Worm (Caenorhabditis elegans) whole organism, L4/young adult: ENCODE measurements around the gene rsa-2.
A peak's percentile ranks its signal among the peaks of the same experiment; 100 is the strongest.
"Not testable (repeated sequence)": the region's sequence is repeated elsewhere in the genome, so short reads cannot be mapped to it uniquely, and the experiment has no call there.

Experiments used
- W03F9.2 ChIP-seq: fragments of 150-350 bp; optimal IDR thresholded peaks from 2 replicates; lab custom pipeline; 2014; ENCODE audit warnings: missing biosample characterization, missing genetic modification characterization
- dao-5 ChIP-seq: sonication (generic microtip); optimal IDR thresholded peaks from 2 replicates; lab custom pipeline; 2016; ENCODE audit warnings: missing genotype, missing genetic modification characterization, moderate library complexity, missing compliant biosample characterization
- him-1 ChIP-seq: sonication (generic microtip); optimal IDR thresholded peaks from 2 replicates; lab custom pipeline; 2016; ENCODE audit warnings: missing genotype, missing genetic modification reagents, missing genetic modification characterization, missing compliant biosample characterization

The rsa-2 gene

DNA sequence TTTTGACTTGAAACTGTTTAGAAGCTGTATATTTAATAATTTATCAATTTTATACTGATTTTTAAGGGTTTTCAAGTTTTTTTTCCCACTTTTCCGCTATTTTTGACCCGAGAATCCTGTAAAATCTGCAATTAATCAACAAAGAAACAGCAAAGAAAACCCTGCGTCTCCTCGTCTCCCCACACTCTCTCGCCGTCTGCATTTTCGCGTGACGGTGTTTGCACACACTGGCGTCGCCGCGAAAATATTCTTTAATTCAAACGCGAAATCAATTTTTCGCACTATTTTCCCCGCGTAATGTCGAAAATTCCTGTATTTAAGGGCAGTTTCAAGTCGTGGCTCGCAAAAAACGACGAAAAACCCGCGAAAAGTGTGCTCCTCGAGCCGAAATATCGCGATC is at the start of gene rsa-2:
Gene rsa-2, plus strand, starts transcription at position 221 of the 400 bp plus-strand sequence.
- TF ChIP-seq him-1 = no peak
- TF ChIP-seq W03F9.2 (tag; lab: Kevin White, UChicago) = peak; percentile 4

DNA sequence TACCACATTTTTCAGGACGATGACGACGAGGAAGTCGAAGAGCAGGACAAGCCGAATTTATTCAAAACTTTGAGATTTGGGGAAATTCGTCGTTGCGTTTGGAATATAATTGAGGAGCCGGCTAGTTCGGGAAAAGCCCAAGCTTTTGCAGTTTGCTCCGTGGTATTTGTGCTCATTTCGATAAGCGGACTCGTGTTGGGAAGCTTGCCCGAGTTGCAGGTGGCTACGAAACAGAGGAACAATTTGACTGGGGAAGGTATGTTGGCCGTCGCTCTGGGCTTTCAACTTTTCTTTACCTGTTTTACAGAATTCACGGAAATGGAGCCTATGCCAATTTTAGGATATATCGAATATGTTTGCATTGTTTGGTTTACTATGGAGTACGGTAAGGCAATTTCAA is 41.0 kb upstream of the rsa-2 start:
- no peak for TF ChIP-seq W03F9.2 (tag; lab: Kevin White, UChicago)
- TF ChIP-seq him-1 = no peak
- no peak for TF ChIP-seq dao-5 (tag; lab: Kevin White, UChicago)

DNA sequence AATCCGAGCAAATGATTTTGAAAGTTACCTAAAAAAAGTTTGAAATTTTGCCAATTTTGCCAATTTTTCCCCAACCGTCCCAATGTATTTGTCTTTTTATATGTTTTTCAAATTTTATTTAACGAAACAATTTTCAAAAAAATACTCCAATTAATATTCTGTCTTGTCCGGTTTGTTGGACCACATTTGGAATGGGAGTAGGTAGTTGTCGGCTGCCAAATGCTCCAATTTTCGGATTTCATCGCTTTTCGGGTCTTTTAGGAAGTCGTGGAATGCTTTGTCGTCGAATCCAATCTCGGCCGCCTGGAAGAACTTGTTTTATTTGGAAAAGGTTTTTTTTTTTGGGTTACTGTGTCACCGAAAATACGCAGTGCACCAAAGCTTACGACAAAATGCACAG is 38.1 kb upstream of the rsa-2 start:
- no peak for TF ChIP-seq him-1
- TF ChIP-seq W03F9.2 (tag; lab: Kevin White, UChicago) = no peak
- TF ChIP-seq dao-5 (tag; lab: Kevin White, UChicago) = no peak

DNA sequence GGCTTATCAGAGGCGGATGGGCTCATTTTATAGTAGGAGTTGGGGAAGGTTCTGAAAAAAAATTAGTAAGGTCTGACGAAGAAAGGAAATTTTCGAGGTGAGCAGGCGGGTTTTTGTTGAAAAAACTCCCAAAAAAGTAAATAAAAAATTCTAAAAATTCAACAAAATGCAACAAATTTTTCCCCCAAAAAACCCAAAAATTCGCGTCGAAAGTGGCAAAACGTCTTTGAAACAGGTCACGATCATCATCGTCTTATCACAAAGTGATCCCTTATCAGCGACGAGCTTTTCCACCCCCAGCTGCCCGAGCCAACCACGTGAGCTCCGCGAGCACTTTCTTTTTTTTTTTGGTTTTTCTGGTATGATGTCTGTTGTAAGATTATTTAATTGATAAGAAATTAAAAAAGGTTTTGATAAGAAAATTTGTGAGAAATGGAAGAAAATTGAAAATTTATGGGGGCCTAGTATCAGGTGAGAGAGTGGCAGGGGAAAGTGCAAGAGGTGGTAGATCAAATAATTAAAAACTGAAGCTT is 36.7 kb upstream of the rsa-2 start, which contains the start of gene Y48A6B.7:
Gene Y48A6B.7, minus strand, starts transcription at position 51 of the 533 bp plus-strand sequence.
- TF ChIP-seq W03F9.2 (tag; lab: Kevin White, UChicago) = peak; percentile 28
- TF ChIP-seq dao-5 (tag; lab: Kevin White, UChicago) = no peak

DNA sequence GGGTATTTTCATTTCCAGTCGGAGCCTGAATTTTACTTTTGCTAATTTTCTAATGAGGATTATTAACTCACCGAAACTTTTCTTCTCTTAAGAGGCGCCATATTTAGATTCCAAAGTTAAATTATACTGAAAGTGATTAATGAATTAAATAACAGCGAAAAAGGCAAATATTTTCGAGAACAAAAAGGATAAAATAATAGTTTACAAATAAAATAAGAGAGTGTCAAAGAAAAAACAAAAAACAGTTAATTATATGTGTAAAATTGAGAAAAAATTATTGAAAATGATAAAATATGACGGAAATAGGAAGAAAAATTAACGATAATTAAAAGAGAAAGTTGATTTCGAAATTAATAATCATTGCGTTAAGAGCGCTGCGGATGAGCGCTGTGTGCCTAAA is 33.9 kb upstream of the rsa-2 start, which contains the start of gene Y48A6B.8:
Gene Y48A6B.8, minus strand, starts transcription at position 101 of the 400 bp plus-strand sequence.
- TF ChIP-seq dao-5 (tag; lab: Kevin White, UChicago); W03F9.2 (tag; lab: Kevin White, UChicago); him-1: not testable (repeated sequence)

DNA sequence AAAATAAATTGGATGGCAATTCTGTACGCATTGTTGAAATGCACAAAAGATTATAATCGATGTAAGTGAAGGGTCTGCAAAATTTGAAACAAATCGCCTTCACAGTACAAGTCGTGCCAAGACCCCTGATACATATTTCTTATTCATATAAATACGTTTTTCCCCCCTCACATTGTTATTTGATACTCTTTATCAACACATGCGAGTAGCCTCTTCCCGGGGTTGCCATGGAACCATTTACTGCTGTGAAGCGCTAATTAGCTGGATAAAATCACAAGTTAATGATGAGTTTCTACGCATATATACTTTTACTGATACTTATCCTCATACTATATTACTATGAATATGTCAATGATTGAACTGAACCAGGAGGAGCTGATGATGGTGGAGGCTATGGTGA is 32.0 kb upstream of the rsa-2 start, which contains the start of gene Y48A6B.14:
Gene Y48A6B.14, plus strand, starts transcription at position 301 of the 400 bp plus-strand sequence.
- TF ChIP-seq him-1 (no peak), W03F9.2 (tag; lab: Kevin White, UChicago) (no peak), dao-5 (tag; lab: Kevin White, UChicago) (no peak)

DNA sequence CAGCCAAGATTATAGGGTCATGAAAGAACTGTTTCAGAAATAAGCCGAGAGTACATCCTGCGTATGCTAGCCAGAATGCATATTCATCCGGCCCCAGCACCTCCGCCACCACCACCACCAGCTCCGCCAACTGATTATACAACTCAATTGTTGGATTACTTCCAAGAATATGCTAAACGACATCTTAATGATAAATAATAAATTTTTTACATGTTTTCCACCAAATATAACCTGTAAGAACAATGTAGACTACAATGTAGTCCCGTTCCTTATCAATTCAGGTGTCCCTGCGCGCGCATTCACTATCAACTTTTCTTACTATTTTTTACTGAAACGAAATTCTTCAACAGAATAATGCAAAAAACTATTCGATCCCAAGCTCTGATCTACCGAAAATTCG is 30.4 kb upstream of the rsa-2 start, which contains the start of gene Y48A6B.9:
Gene Y48A6B.9, plus strand, starts transcription at position 301 of the 400 bp plus-strand sequence.
- TF ChIP-seq dao-5 (tag; lab: Kevin White, UChicago) (no peak), him-1 (no peak), W03F9.2 (tag; lab: Kevin White, UChicago) (no peak)

DNA sequence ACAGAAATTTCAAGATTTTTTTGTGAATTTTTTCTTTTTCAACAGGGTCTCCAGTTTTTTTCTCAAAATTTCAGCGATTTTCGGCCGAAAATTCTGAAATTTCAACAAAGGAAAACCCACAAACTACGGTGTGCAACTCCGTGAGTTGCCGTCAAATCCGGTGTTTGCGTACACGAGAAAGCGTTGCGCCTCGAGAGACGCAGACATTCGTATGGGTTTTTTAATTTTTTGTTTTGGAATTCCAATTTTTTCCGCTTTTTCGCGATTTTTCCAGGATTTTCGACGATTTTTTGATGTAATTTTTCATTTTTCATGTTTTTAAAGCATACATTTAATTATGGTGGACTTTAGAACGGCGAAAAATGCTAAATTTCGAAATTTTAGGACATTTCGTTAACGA is 27.1 kb upstream of the rsa-2 start:
- TF ChIP-seq dao-5 (tag; lab: Kevin White, UChicago) (no peak), W03F9.2 (tag; lab: Kevin White, UChicago) (peak; percentile 81), him-1 (peak; percentile 9)

DNA sequence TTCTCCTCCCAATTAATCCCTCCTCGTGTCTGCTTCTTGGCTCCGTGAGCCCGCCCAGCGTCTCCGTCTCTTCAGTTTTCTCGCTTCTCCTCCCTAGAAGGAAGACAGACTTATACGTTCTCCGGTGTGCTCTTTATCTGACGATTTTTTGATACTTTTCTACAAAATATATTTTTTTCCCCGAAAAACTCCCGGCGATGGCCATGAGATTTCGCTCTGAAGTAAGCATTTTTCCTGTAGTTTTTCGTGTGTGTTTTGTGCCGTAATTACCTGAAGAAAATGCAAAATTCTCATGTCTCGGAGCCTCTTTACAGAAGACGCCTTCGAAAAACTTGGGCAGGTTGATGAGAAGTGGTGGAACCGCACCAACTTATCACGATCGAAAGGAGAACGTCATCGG is 26.6 kb upstream of the rsa-2 start, which contains the start of gene spat-2:
Gene spat-2, plus strand, starts transcription at position 301 of the 400 bp plus-strand sequence.
- TF ChIP-seq W03F9.2 (tag; lab: Kevin White, UChicago) (no peak), him-1 (no peak), dao-5 (tag; lab: Kevin White, UChicago) (no peak)

DNA sequence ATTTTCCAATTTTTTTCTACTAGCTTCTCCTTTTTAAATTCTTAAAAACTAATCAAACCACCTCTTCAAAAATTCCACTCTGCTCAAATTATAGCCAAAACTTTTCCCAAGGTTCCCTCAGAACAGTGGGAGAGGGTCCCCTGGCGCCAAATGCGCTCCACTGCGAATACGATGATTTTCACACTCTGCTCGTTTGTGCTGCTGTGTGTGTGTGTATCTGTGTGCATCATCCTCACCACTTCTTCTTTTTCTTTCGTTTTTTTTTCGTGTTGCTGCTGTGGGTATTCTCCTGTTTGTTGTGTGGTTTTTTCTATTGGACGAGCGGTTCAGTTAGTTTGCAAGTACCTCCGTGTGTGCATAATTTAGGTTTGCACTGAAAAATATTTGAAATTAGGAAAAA is 24.0 kb upstream of the rsa-2 start:
- no peak for TF ChIP-seq dao-5 (tag; lab: Kevin White, UChicago)
- no peak for TF ChIP-seq him-1
- TF ChIP-seq W03F9.2 (tag; lab: Kevin White, UChicago) = no peak

DNA sequence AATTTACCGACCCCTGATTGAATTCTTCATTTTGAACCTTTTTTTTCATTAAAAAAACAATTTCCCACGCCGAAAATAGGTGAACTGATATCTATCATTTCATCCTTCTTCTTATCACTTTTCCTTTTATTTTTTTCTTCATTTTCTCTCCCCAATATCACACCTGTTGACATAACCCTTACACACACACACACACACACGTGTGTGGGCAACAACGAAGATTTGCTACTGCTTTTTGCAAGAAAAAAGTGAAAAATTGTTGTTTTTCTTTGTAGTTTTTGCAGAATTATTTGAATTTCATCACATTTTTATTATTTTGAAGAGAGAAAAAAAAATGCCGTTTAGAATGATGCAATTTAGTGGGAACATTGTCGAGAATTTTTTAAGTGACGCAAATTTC is 22.7 kb upstream of the rsa-2 start:
- TF ChIP-seq W03F9.2 (tag; lab: Kevin White, UChicago) = no peak
- no peak for TF ChIP-seq him-1

DNA sequence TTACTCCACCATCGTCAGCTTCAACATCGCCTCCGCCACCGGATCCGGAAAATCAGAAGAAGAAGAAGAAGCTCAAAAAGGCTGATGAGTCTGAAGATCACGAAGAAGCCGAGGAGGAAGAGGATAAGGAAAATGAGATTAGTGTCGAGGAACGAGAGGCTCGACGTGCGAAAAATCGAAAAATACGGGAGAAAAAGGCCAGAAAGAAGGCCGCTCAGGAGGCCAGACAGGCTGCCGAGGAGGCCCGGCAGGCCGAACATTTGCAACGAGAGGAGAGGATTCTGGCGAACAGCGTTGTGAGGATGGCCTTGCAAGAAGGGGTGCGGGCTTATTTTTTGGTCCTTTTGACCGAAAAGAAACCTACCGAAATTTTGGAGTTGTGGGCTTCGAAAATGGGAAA is 18.1 kb upstream of the rsa-2 start:
- no peak for TF ChIP-seq W03F9.2 (tag; lab: Kevin White, UChicago)

DNA sequence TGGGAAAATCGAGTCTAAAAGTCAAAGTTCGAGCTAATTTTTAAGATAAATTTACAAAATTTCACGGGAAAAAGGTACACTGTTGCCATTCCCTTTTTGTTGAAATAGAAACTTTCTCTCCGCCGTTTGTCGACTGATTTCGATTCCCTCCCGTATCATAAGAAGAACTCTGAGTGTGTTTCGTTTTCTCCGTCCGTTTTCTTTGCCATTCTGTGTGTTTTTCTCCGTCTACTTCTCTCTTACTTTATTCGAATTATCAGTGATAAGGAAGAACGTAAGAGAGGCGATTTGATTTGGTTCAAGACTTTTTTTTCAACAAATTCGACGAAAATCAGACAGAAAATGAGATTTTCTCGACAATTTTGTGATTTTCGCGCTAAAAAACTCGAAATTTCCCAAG is 16.7 kb upstream of the rsa-2 start:
- TF ChIP-seq him-1 (no peak), W03F9.2 (tag; lab: Kevin White, UChicago) (no peak), dao-5 (tag; lab: Kevin White, UChicago) (no peak)

DNA sequence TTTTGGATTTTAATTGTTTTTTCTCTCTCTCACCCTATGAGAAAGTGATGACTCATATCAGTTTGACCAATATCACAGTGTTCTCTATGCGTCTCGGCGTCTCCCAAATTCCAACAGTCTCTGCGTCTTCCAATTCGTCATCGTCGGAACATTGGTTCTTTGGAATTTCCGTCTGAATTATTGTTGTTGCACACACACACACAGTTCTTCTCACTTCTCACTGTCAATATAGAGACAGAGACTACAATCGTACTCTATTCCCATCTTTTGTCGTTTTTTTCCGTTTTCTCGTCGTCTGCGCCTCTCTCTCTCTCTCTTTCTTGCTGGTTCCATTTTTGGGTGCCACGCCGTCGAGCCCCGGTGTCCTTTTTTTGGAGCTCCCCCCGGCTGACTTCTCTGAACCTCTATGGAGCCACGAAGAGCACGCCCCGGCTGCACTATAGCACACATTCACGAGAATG is 12.6 kb upstream of the rsa-2 start:
- no peak for TF ChIP-seq him-1
- no peak for TF ChIP-seq dao-5 (tag; lab: Kevin White, UChicago)
- TF ChIP-seq W03F9.2 (tag; lab: Kevin White, UChicago) = no peak

DNA sequence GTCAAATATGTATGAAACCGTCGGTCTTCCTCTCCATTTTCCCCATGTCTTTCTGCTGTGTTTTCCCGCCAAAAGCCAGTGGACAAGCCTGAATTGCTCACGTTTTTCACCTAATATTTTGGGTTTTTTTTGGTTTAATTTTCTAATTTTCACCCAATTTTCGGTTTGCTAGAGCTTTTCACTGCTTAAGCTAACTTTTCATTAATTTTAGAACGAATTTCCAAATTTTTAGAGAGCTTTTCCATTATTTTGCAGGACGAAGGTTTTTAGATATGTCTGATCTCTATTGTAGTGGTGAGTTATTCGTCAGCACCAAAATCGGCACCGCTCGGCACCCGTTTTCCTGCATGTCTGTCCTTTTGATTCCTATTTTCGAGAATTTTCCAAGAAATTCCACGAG is 9.7 kb upstream of the rsa-2 start:
- TF ChIP-seq him-1 = no peak
- no peak for TF ChIP-seq W03F9.2 (tag; lab: Kevin White, UChicago)
- TF ChIP-seq dao-5 (tag; lab: Kevin White, UChicago) = no peak
